Worm (Caenorhabditis elegans) whole organism, L3 larva: ENCODE data around the gene F54C9.9.

ENCODE experiments used
- R02D3.7 ChIP-seq: fragments of 150-350 bp; optimal IDR thresholded peaks from 2 replicates; lab custom pipeline; 2014; ENCODE audit warnings: missing biosample characterization, missing genetic modification characterization
- ZK546.5 ChIP-seq: sonication (generic microtip); optimal IDR thresholded peaks from 2 replicates; lab custom pipeline; 2017; ENCODE audit warnings: missing biosample characterization, missing genetic modification characterization
- aly-2 ChIP-seq: fragments of 150-350 bp; optimal IDR thresholded peaks from 2 replicates; lab custom pipeline; 2014; ENCODE audit warnings: missing biosample characterization, missing genetic modification characterization
- ama-1 ChIP-seq: fragments of 150-350 bp; optimal IDR thresholded peaks from 2 replicates; lab custom pipeline; 2018
- ceh-16 ChIP-seq: sonication (generic microtip); optimal IDR thresholded peaks from 2 replicates; lab custom pipeline; 2017; ENCODE audit warnings: missing biosample characterization, missing genetic modification characterization
- ceh-9 ChIP-seq: sonication (generic microtip); optimal IDR thresholded peaks from 2 replicates; lab custom pipeline; 2018; ENCODE audit warnings: missing biosample characterization, missing genetic modification characterization
- egl-27 ChIP-seq: sonication (generic microtip); optimal IDR thresholded peaks from 4 replicates; lab custom pipeline; 2017; ENCODE audit warnings: missing biosample characterization, missing genetic modification reagents, missing genetic modification characterization
- egl-5 ChIP-seq: fragments of 150-350 bp; optimal IDR thresholded peaks from 2 replicates; lab custom pipeline; 2017; ENCODE audit warnings: missing biosample characterization, missing genetic modification reagents, missing genetic modification characterization, inconsistent platforms
- elt-1 ChIP-seq: fragments of 150-350 bp; optimal IDR thresholded peaks from 2 replicates; lab custom pipeline; 2014; ENCODE audit warnings: missing biosample characterization, missing genetic modification characterization
- elt-2 ChIP-seq: sonication (generic microtip); optimal IDR thresholded peaks from 2 replicates; lab custom pipeline; 2016; ENCODE audit warnings: missing genetic modification reagents, mild to moderate bottlenecking, missing genetic modification characterization, missing compliant biosample characterization
- elt-3 ChIP-seq, 3 experiments: fragments of 150-350 bp in 1 of 3; sonication (generic microtip) in 2 of 3; optimal IDR thresholded peaks; 2 replicates in 2 of 3; 4 replicates in 1 of 3; lab custom pipeline; 2014 to 2017; ENCODE audit warnings: missing biosample characterization in 3 of 3, missing genetic modification characterization in 3 of 3
- eor-1 ChIP-seq, 2 experiments: fragments of 150-350 bp; optimal IDR thresholded peaks; 2 replicates each; lab custom pipeline; 2014 to 2018; ENCODE audit warnings: missing biosample characterization in 2 of 2, missing genetic modification characterization in 2 of 2
- fkh-10 ChIP-seq: sonication (generic microtip); optimal IDR thresholded peaks from 2 replicates; lab custom pipeline; 2017; ENCODE audit warnings: missing biosample characterization, missing genetic modification reagents, missing genetic modification characterization
- hmg-11 ChIP-seq: sonication (generic microtip); optimal IDR thresholded peaks from 2 replicates; lab custom pipeline; 2016; ENCODE audit warnings: missing genetic modification characterization, missing compliant biosample characterization
- jun-1 ChIP-seq: fragments of 150-350 bp; optimal IDR thresholded peaks from 2 replicates; lab custom pipeline; 2014; ENCODE audit warnings: missing biosample characterization, missing genetic modification reagents, missing genetic modification characterization
- lin-15B ChIP-seq: fragments of 150-350 bp; optimal IDR thresholded peaks from 2 replicates; lab custom pipeline; 2014; ENCODE audit warnings: missing biosample characterization, missing genetic modification characterization
- lin-39 ChIP-seq: fragments of 150-350 bp; optimal IDR thresholded peaks from 2 replicates; lab custom pipeline; 2018; ENCODE audit warnings: missing biosample characterization, missing genetic modification reagents, missing genetic modification characterization
- mml-1 ChIP-seq: fragments of 150-350 bp; sonication (generic microtip); optimal IDR thresholded peaks from 3 replicates; lab custom pipeline; 2014; ENCODE audit warnings: missing biosample characterization, missing genetic modification characterization
- nfya-1 ChIP-seq: sonication (generic microtip); optimal IDR thresholded peaks from 2 replicates; lab custom pipeline; 2017; ENCODE audit warnings: missing genetic modification characterization, mild to moderate bottlenecking, missing compliant biosample characterization, antibody characterized with exemption, moderate library complexity; ENCODE audit not compliant: insufficient read depth
- nhr-11 ChIP-seq: fragments of 150-350 bp; optimal IDR thresholded peaks from 2 replicates; lab custom pipeline; 2014; ENCODE audit warnings: missing biosample characterization, missing genetic modification characterization
- nhr-12 ChIP-seq: fragments of 150-350 bp; optimal IDR thresholded peaks from 2 replicates; lab custom pipeline; 2014; ENCODE audit warnings: missing biosample characterization, missing genetic modification characterization
- nhr-23 ChIP-seq: fragments of 150-350 bp; optimal IDR thresholded peaks from 2 replicates; lab custom pipeline; 2014; ENCODE audit warnings: missing biosample characterization, missing genetic modification reagents, missing genetic modification characterization
- nhr-28 ChIP-seq: fragments of 150-350 bp; optimal IDR thresholded peaks from 2 replicates; lab custom pipeline; 2014; ENCODE audit warnings: missing biosample characterization, missing genetic modification characterization
- nhr-43 ChIP-seq: sonication (generic microtip); optimal IDR thresholded peaks from 2 replicates; lab custom pipeline; 2016; ENCODE audit warnings: mild to moderate bottlenecking, missing genetic modification characterization, missing compliant biosample characterization; ENCODE audit not compliant: poor library complexity, severe bottlenecking
- nhr-67 ChIP-seq: fragments of 150-350 bp; optimal IDR thresholded peaks from 2 replicates; lab custom pipeline; 2014; ENCODE audit warnings: missing biosample characterization, missing genetic modification characterization
- pqm-1 ChIP-seq: fragments of 150-350 bp; optimal IDR thresholded peaks from 2 replicates; lab custom pipeline; 2017; ENCODE audit warnings: missing biosample characterization, missing genetic modification characterization, inconsistent platforms
- sea-2 ChIP-seq: fragments of 150-350 bp; sonication (generic microtip); optimal IDR thresholded peaks from 4 replicates; lab custom pipeline; 2014; ENCODE audit warnings: missing biosample characterization, missing genetic modification reagents, missing genetic modification characterization
- skn-1 ChIP-seq: fragments of 150-350 bp; optimal IDR thresholded peaks from 2 replicates; lab custom pipeline; 2014; ENCODE audit warnings: missing biosample characterization, missing genetic modification characterization
- snpc-4 ChIP-seq: fragments of 150-350 bp; optimal IDR thresholded peaks from 2 replicates; lab custom pipeline; 2014; ENCODE audit warnings: missing biosample characterization, missing genetic modification characterization
- tbx-2 ChIP-seq: sonication (generic microtip); optimal IDR thresholded peaks from 2 replicates; lab custom pipeline; 2016; ENCODE audit warnings: mild to moderate bottlenecking, missing genetic modification characterization, missing compliant biosample characterization
- unc-39 ChIP-seq: sonication (generic microtip); optimal IDR thresholded peaks from 4 replicates; lab custom pipeline; 2017; ENCODE audit warnings: missing biosample characterization, missing genetic modification characterization
- zag-1 ChIP-seq: fragments of 150-350 bp; optimal IDR thresholded peaks from 2 replicates; lab custom pipeline; 2014; ENCODE audit warnings: missing biosample characterization, missing genetic modification characterization
- ztf-4 ChIP-seq: fragments of 150-350 bp; optimal IDR thresholded peaks from 2 replicates; lab custom pipeline; 2014; ENCODE audit warnings: missing biosample characterization, missing genetic modification characterization

Gene F54C9.9

DNA sequence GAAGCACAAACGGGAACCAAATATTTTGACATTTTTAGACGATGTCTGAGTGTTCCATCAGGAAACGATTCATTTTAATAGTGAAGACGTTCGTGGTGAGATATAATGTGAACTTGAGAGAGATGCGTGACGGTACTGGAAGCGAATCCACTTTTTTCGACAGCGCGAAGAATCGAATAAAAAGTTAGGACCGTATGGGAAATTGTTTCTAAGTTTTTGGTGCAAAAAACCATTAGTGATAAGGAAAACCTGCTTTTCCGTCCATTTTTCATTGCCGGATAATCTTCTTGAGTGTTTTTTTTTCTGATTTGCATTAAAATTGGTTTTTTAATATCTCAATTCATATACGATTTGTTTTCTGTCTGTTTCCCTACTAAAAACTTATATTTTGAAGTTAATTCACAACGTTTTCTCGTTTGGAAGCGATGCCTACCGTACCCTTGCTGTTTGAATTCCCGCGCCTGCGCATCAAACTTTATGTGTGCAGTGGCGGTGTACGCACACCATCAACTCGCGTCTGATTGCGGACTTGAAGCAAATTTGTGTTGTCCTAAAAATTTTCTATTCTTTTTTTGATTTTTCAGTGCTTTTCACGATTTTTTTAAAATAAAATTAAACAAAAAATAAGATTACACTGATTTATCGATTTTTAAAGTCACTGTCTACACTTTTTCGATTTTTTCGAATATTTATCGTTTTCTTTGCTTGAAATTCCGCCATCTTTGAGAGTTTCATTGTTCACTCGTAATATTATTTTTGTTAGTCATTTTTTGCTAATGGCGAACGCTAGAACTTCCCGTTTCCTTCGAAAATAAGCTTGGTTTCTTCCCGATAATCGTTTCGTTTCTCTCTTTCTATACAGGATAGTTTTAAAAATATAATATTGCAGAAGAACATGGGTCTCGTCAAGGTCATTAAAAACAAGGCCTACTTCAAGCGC is 8.5 kb upstream of the F54C9.9 start, which contains the start of the genes col-38 and rpl-5 (continued):
- TF ChIP-seq ZK546.5: peak; percentile 84
- TF ChIP-seq unc-39 (tag; lab: Kevin White, UChicago): no peak
- peak; percentile 66 for TF ChIP-seq nhr-43 (tag; lab: Kevin White, UChicago)
- no peak for TF ChIP-seq eor-1 (tag; optimal IDR thresholded peaks at IDR 0.05; lab: Kevin White, UChicago)
- TF ChIP-seq nfya-1 (tag; lab: Kevin White, UChicago): peak; percentile 97
- no peak for TF ChIP-seq mml-1 (tag; lab: Kevin White, UChicago)
- TF ChIP-seq tbx-2: peak; percentile 38
- TF ChIP-seq egl-27: no peak
- TF ChIP-seq nhr-12: no peak
- TF ChIP-seq snpc-4: peak; percentile 78
- TF ChIP-seq skn-1: peak; percentile 78
- no peak for TF ChIP-seq ceh-9
- TF ChIP-seq hmg-11 (tag; lab: Kevin White, UChicago): peak; percentile 63
- peak; percentile 87 for TF ChIP-seq egl-5 (tag; lab: Kevin White, UChicago)
- no peak for TF ChIP-seq elt-3 (tag; optimal IDR thresholded peaks at IDR 0.05; lab: Kevin White, UChicago)
- no peak for TF ChIP-seq sea-2
- peak; percentile 83 for TF ChIP-seq fkh-10 (GFP tag; lab: Kevin White, UChicago)
- peak; percentile 23 for TF ChIP-seq elt-1 (tag; lab: Kevin White, UChicago)
- peak; percentile 7 for TF ChIP-seq ama-1
- no peak for TF ChIP-seq ceh-16 (tag; lab: Kevin White, UChicago)

DNA sequence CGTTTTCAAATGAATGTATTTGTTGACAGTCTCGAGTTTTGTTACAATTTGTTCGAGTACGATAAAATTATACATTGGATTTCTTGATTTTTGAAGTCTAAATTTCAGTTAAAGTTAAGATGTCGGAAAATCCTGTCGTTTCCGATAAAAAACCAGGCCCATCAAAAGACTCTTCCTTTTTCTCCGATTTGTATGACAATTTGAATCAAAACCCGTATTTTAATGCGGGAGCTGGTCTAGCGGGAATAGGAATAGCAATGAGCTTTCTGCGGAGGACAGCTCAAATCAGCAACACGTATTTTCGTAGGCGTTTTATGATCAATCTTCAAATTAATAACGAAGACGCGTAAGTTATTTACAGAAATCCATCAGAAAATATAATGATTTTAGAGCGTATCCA is 6.9 kb upstream of the F54C9.9 start, which contains the start of gene bcs-1:
TSS of gene bcs-1 (plus strand) at position 109 of the 400 bp plus-strand sequence.
- TF ChIP-seq pqm-1 (tag; lab: Kevin White, UChicago) (no peak), tbx-2 (no peak), sea-2 (no peak), hmg-11 (tag; lab: Kevin White, UChicago) (no peak), nhr-28 (tag; lab: Kevin White, UChicago) (no peak), ztf-4 (no peak), nhr-67 (tag; lab: Kevin White, UChicago) (no peak), R02D3.7 (tag; lab: Kevin White, UChicago) (no peak), elt-1 (tag; lab: Kevin White, UChicago) (no peak)

DNA sequence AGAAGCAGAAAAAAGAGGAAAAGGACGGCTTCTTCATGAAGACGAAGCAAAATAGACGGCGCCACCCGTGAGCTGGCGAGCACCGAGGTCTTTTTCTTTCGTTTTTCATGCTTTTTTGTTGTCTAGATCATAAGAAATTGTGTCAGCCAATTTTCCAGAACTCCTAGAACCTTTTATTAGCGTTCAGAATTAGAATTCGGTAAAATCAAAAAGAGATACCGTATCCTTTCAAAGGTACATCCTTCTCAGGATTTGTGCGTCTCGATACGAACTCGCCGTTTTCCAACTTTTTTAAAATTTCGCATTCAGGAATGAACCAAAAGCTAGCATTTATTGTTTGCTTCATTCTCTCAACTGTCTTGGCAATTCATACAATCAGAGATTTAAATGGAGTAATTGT is 4.8 kb upstream of the F54C9.9 start, which contains the start of gene F54C9.7:
TSS of gene F54C9.7 (plus strand) at position 301 of the 400 bp plus-strand sequence.
- TF ChIP-seq nhr-23 (no peak), lin-39 (tag; lab: Kevin White, UChicago) (no peak), unc-39 (tag; lab: Kevin White, UChicago) (no peak), elt-2 (no peak), aly-2 (tag; lab: Kevin White, UChicago) (no peak), eor-1 (tag; optimal IDR thresholded peaks at IDR 0.05; lab: Kevin White, UChicago) (no peak), nfya-1 (tag; lab: Kevin White, UChicago) (no peak), lin-15B (tag; lab: Kevin White, UChicago) (no peak)
- TF ChIP-seq, all 47 proteins: peak for 0

DNA sequence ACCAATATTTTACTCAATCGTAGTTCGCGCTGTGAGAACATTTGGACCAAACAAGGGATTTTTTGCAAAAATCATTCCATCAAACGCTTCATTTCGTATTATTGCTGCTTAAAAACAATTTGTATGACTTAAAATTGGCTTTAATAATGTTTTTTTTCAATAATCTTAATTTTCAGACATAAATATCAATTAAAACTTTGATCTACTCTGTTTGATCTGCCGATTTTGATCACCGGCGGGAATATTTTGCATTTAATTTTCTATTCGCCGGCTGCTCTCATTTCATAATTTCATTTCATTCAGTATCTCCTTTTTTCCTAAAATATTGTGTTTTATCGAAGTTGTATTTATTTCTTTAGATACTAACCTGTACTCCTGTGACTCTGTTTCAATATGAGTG is 2.7 kb upstream of the F54C9.9 start, which contains the start of gene puf-5:
TSS of gene puf-5 (plus strand) at position 358 of the 400 bp plus-strand sequence.
- TF ChIP-seq fkh-10 (GFP tag; lab: Kevin White, UChicago) (no peak), zag-1 (tag; lab: Kevin White, UChicago) (no peak)

DNA sequence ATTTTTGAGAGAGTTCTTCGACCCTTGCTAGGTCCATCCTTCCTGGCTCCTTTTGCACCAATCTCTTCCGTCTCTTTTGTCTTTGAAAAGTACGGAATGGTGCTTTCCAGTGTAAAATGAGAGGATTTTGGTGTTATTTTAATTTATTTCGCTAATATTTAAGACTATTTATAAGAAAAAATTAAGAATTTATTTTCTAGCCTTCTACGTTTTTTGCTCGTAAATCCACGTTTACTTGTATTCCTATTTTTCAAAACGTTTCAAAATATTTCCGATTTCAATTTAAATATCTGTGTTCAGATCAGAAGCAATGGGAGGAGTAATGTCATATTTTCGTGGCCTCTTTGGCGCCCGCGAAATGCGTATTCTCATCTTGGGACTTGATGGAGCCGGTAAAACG is 3.9 kb downstream of the F54C9.9 start, which contains the start of gene arl-1:
TSS of gene arl-1 (plus strand) at position 301 of the 400 bp plus-strand sequence.
- TF ChIP-seq jun-1 (tag; lab: Kevin White, UChicago) (no peak), sea-2 (no peak), elt-3 (tag; optimal IDR thresholded peaks at IDR 0.05; lab: Kevin White, UChicago) (no peak), ztf-4 (no peak), nhr-11 (tag; lab: Kevin White, UChicago) (no peak), lin-15B (tag; lab: Kevin White, UChicago) (no peak), pqm-1 (tag; lab: Kevin White, UChicago) (no peak), nfya-1 (tag; lab: Kevin White, UChicago) (no peak)
